Fruit fly (Drosophila melanogaster): Measurements from ENCODE around the gene epsilonCOP.

Gene epsilonCOP

DNA sequence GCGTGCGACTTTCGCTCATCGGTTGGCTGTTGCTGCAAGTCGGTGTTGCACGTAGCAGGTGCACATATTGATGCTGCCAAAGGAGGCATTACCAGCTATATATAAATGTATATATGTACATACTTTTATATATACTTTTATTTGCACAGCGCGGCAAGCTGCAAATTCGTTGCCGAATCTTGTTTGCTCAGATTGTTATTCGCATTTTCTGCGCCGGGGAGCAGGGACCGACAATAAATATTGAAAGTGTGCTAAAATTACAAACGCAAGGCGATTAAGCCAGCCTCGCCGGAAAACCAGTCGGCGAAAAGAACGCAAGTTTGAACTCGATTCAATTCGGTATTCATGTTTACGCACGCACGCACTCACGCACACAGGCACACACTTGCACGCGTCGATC, 24.1 kb upstream of the epsilonCOP start:
- TF ChIP-seq fru (optimal IDR thresholded peaks at IDR 0.05) (no peak), tll (GFP tag; optimal IDR thresholded peaks at IDR 0.05) (no peak), HLHmδ (GFP tag; optimal IDR thresholded peaks at IDR 0.05) (no peak), tup (GFP tag; optimal IDR thresholded peaks at IDR 0.05) (no peak), slp2 (GFP tag; optimal IDR thresholded peaks at IDR 0.05) (no peak), Max (GFP tag; optimal IDR thresholded peaks at IDR 0.05) (no peak), CG34224 (GFP tag; IDR thresholded peaks at IDR 0.05; ENCODE audit: partially characterized antibody) (no peak), lbe (GFP tag; optimal IDR thresholded peaks at IDR 0.05) (peak; percentile 32), pb (GFP tag; optimal IDR thresholded peaks at IDR 0.05) (no peak), CG10959 (GFP tag; IDR thresholded peaks at IDR 0.05) (no peak), CrebB (tag; optimal IDR thresholded peaks at IDR 0.05) (no peak), dmrt99B (tag; optimal IDR thresholded peaks at IDR 0.05) (no peak), BtbVII (GFP tag; optimal IDR thresholded peaks at IDR 0.05) (no peak), p53 (GFP tag; optimal IDR thresholded peaks at IDR 0.05) (peak; percentile 76), pros (GFP tag; optimal IDR thresholded peaks at IDR 0.05) (no peak), chinmo (GFP tag; IDR thresholded peaks at IDR 0.05; ENCODE audit: partially characterized antibody) (0 out of 4 replicates have a peak, but pooled peaks have one; percentile 59)

DNA sequence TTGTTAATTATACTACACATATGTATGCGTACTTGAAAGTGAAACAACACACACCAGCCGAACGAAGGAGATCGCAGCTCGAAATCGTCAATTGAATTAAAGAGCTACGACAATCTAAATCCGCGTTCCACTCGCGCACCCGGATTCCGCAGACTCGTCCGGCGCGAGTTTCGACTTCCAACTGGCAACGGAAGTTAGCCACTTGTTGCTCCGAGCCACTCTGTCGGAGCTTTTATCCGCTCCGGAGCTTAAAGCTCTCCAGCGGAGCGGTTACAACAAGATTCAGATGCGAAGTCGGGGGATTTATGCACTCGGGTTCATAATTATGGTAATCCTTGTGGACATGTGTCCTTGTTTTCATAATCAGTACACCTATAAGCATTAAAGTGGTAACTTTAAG, 23.4 kb upstream of the epsilonCOP start, which contains the start of gene Rchy1:
TSS of gene Rchy1 (minus strand) at position 173 of the 400 bp plus-strand sequence.
- peak; percentile 56 for TF ChIP-seq CG7987 (GFP tag; optimal IDR thresholded peaks at IDR 0.05)
- TF ChIP-seq fd96Cb (tag; optimal IDR thresholded peaks at IDR 0.05) = no peak
- TF ChIP-seq Asciz (GFP tag; optimal IDR thresholded peaks at IDR 0.05) = peak; percentile 13
- peak; percentile 28; the same call in 1 of the 2 replicates for TF ChIP-seq CG3847 (GFP tag; IDR thresholded peaks at IDR 0.05)
- no peak for TF ChIP-seq D19B (GFP tag; optimal IDR thresholded peaks at IDR 0.05)
- no peak for TF ChIP-seq unc-4 (GFP tag; IDR thresholded peaks at IDR 0.05; ENCODE audit: partially characterized antibody)
- TF ChIP-seq CG33213 (GFP tag; optimal IDR thresholded peaks at IDR 0.05) = no peak
- no peak for TF ChIP-seq ase (GFP tag; IDR thresholded peaks at IDR 0.05)
- no peak for TF ChIP-seq CG16813 (GFP tag; IDR thresholded peaks at IDR 0.05; ENCODE audit: partially characterized antibody)
- TF ChIP-seq ash1 (GFP tag; optimal IDR thresholded peaks at IDR 0.05) = no peak
- TF ChIP-seq CG2875 (GFP tag; optimal IDR thresholded peaks at IDR 0.05) = peak; percentile 26
- TF ChIP-seq CG32767 (GFP tag; IDR thresholded peaks at IDR 0.05) = peak; percentile 13; the same call in 1 of the 2 replicates
- no peak for TF ChIP-seq shn (GFP tag; optimal IDR thresholded peaks at IDR 0.05)
- no peak for TF ChIP-seq C15 (GFP tag; IDR thresholded peaks at IDR 0.05)
- TF ChIP-seq CG5953 (GFP tag; IDR thresholded peaks at IDR 0.05) = no peak
- no peak for TF ChIP-seq CG1832 (GFP tag; optimal IDR thresholded peaks at IDR 0.05)
- TF ChIP-seq CG6175 (GFP tag; IDR thresholded peaks at IDR 0.05) = no peak
- no peak for TF ChIP-seq al (GFP tag; IDR thresholded peaks at IDR 0.05)
- TF ChIP-seq Dip3 (GFP tag; optimal IDR thresholded peaks at IDR 0.05) = no peak
- no peak for TF ChIP-seq Sin3A (optimal IDR thresholded peaks at IDR 0.05)
- TF ChIP-seq Max (GFP tag; optimal IDR thresholded peaks at IDR 0.05) = no peak
- TF ChIP-seq CG6683 (GFP tag; optimal IDR thresholded peaks at IDR 0.05) = no peak
- TF ChIP-seq trh (GFP tag; optimal IDR thresholded peaks at IDR 0.05) = no peak
- TF ChIP-seq CHES-1-like (GFP tag; optimal IDR thresholded peaks at IDR 0.05) = no peak
- no peak for TF ChIP-seq CG1602 (GFP tag; optimal IDR thresholded peaks at IDR 0.05)
- TF ChIP-seq ara (GFP tag; IDR thresholded peaks at IDR 0.05) = no peak
- TF ChIP-seq corto (GFP tag; optimal IDR thresholded peaks at IDR 0.05) = no peak
- TF ChIP-seq HmgD (GFP tag; optimal IDR thresholded peaks at IDR 0.05) = no peak
- TF ChIP-seq NC2α (GFP tag; optimal IDR thresholded peaks at IDR 0.05) = no peak
- TF ChIP-seq CG1792 (GFP tag; optimal IDR thresholded peaks at IDR 0.05) = no peak
- peak; percentile 27 for TF ChIP-seq Fer3 (tag; optimal IDR thresholded peaks at IDR 0.05)
- peak in 1 of 2 experiments; percentile 0 for TF ChIP-seq bsh (GFP tag; optimal IDR thresholded peaks at IDR 0.05)
- TF ChIP-seq sd (tag; optimal IDR thresholded peaks at IDR 0.05) = peak; percentile 34
- TF ChIP-seq CG11398 (GFP tag; optimal IDR thresholded peaks at IDR 0.05) = no peak
- peak; percentile 8; the same call in 1 of the 2 replicates for TF ChIP-seq CG11247 (GFP tag; IDR thresholded peaks at IDR 0.05)
- no peak for TF ChIP-seq ap (GFP tag; IDR thresholded peaks at IDR 0.05)

Measured in whole organism, embryonic.